Worm (Caenorhabditis elegans): ENCODE measurements around the gene srsx-35.

srsx-35 gene

ce11 chrV:20710642-20711041 lies 29.4 kb downstream of the srsx-35 start:
- TF ChIP-seq ztf-4 (tag; optimal IDR thresholded peaks at IDR 0.05) (no peak), lin-13 (GFP tag; optimal IDR thresholded peaks at IDR 0.05) (no peak), F13H6.1 (tag; optimal IDR thresholded peaks at IDR 0.05) (no peak), nhr-21 (tag; optimal IDR thresholded peaks at IDR 0.05) (no peak), C34F6.9 (tag; optimal IDR thresholded peaks at IDR 0.05) (peak; percentile 14), lsy-2 (tag; optimal IDR thresholded peaks at IDR 0.05) (peak in 1 of 2 experiments; percentile 32), nhr-237 (tag; optimal IDR thresholded peaks at IDR 0.05) (no peak), unc-55 (GFP tag; optimal IDR thresholded peaks at IDR 0.05) (peak; percentile 47), mdl-1 (tag; optimal IDR thresholded peaks at IDR 0.05) (peak in 1 of 2 experiments; percentile 56), nhr-129 (tag; optimal IDR thresholded peaks at IDR 0.05) (peak; percentile 4)

DNA sequence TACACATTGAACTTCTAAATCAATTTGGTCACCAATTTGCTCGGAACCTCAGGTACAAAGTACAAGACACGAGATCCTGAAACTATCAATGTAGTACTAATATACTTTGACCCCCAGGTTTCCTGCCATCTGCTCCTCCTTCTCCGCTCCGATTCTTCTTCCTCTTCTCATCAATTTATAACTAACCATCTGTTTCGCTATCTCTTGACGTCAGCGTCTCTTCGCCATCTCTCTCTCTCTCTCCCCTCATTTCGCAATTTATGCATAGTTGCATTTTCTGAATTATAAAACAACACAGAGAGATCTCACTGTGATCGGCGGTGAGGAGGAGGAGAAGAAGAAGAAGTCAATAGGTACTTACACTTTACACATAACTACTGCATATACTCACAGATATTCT lies 30.5 kb downstream of the srsx-35 start:
- TF ChIP-seq snpc-4 (tag; optimal IDR thresholded peaks at IDR 0.05), result no peak
- TF ChIP-seq fos-1 (tag; optimal IDR thresholded peaks at IDR 0.05), result no peak
- no peak for TF ChIP-seq skn-1 (tag; optimal IDR thresholded peaks at IDR 0.05)
- TF ChIP-seq Y55F3AM.14 (GFP tag; optimal IDR thresholded peaks at IDR 0.05), result no peak
- TF ChIP-seq sma-3 (GFP tag; optimal IDR thresholded peaks at IDR 0.05), result no peak
- TF ChIP-seq F13H6.1 (tag; optimal IDR thresholded peaks at IDR 0.05), result peak; percentile 6
- TF ChIP-seq zag-1 (tag; optimal IDR thresholded peaks at IDR 0.05), result no peak
- TF ChIP-seq ztf-11 (tag; optimal IDR thresholded peaks at IDR 0.05), result no peak
- peak; percentile 86 for TF ChIP-seq nhr-129 (tag; optimal IDR thresholded peaks at IDR 0.05)
- TF ChIP-seq R02D3.7 (tag; optimal IDR thresholded peaks at IDR 0.05), result no peak
- TF ChIP-seq ceh-82 (tag; optimal IDR thresholded peaks at IDR 0.05), result no peak
- peak; percentile 14 for TF ChIP-seq ama-1 (optimal IDR thresholded peaks at IDR 0.05)
- peak in 1 of 2 experiments; percentile 41 for TF ChIP-seq lsy-2 (tag; optimal IDR thresholded peaks at IDR 0.05)
- TF ChIP-seq aly-2 (tag; optimal IDR thresholded peaks at IDR 0.05), result no peak
- no peak for TF ChIP-seq lin-39 (tag; optimal IDR thresholded peaks at IDR 0.05)
- peak; percentile 36 for TF ChIP-seq nhr-6 (tag; optimal IDR thresholded peaks at IDR 0.05)
- no peak for TF ChIP-seq mdl-1 (tag; optimal IDR thresholded peaks at IDR 0.05)
- peak; percentile 59 for TF ChIP-seq C34F6.9 (tag; optimal IDR thresholded peaks at IDR 0.05)
- no peak for TF ChIP-seq egl-27 (tag; optimal IDR thresholded peaks at IDR 0.05)
- no peak for TF ChIP-seq alr-1 (tag; optimal IDR thresholded peaks at IDR 0.05)
- TF ChIP-seq sem-4 (tag; optimal IDR thresholded peaks at IDR 0.05), result peak; percentile 22
- TF ChIP-seq nhr-11 (tag; optimal IDR thresholded peaks at IDR 0.05), result no peak
- TF ChIP-seq lin-13 (GFP tag; optimal IDR thresholded peaks at IDR 0.05), result peak; percentile 20
- TF ChIP-seq lin-11 (tag; optimal IDR thresholded peaks at IDR 0.05), result no peak
- no peak for TF ChIP-seq nhr-21 (tag; optimal IDR thresholded peaks at IDR 0.05)
- no peak for TF ChIP-seq nhr-10 (tag; optimal IDR thresholded peaks at IDR 0.05)
- peak; percentile 73 for TF ChIP-seq sma-9 (GFP tag; optimal IDR thresholded peaks at IDR 0.05)
- TF ChIP-seq sma-9 (tag; optimal IDR thresholded peaks at IDR 0.05), result no peak
- TF ChIP-seq mab-5 (tag; optimal IDR thresholded peaks at IDR 0.05), result peak; percentile 50
- no peak for TF ChIP-seq elt-3 (tag; optimal IDR thresholded peaks at IDR 0.05)
- peak; percentile 80 for TF ChIP-seq unc-55 (GFP tag; optimal IDR thresholded peaks at IDR 0.05)
- no peak for TF ChIP-seq ZK546.5 (tag; optimal IDR thresholded peaks at IDR 0.05)
- TF ChIP-seq dmd-4 (tag; optimal IDR thresholded peaks at IDR 0.05), result no peak

ce11 chrV:20712318-20712993 lies 31.2 kb downstream of the srsx-35 start:
- TF ChIP-seq ama-1 (optimal IDR thresholded peaks at IDR 0.05) (no peak), sma-9 (GFP tag; optimal IDR thresholded peaks at IDR 0.05) (peak; percentile 87), sma-9 (tag; optimal IDR thresholded peaks at IDR 0.05) (no peak), R02D3.7 (tag; optimal IDR thresholded peaks at IDR 0.05) (no peak), nhr-6 (tag; optimal IDR thresholded peaks at IDR 0.05) (no peak), unc-39 (tag; optimal IDR thresholded peaks at IDR 0.05) (no peak), fos-1 (tag; optimal IDR thresholded peaks at IDR 0.05) (peak; percentile 57), snpc-4 (tag; optimal IDR thresholded peaks at IDR 0.05) (no peak), nhr-10 (tag; optimal IDR thresholded peaks at IDR 0.05) (no peak), C34F6.9 (tag; optimal IDR thresholded peaks at IDR 0.05) (no peak), Y55F3AM.14 (GFP tag; optimal IDR thresholded peaks at IDR 0.05) (no peak), elt-1 (tag; optimal IDR thresholded peaks at IDR 0.05) (no peak), nhr-11 (tag; optimal IDR thresholded peaks at IDR 0.05) (no peak), ZK546.5 (tag; optimal IDR thresholded peaks at IDR 0.05) (no peak), mab-5 (tag; optimal IDR thresholded peaks at IDR 0.05) (no peak), nhr-23 (tag; optimal IDR thresholded peaks at IDR 0.05) (no peak), unc-62 (GFP tag; optimal IDR thresholded peaks at IDR 0.05) (no peak), gmeb-1 (tag; optimal IDR thresholded peaks at IDR 0.05) (peak; percentile 70), peb-1 (tag; optimal IDR thresholded peaks at IDR 0.05) (no peak), ztf-1 (GFP tag; conservative IDR thresholded peaks at IDR 0.05) (no peak), crh-2 (tag; optimal IDR thresholded peaks at IDR 0.05) (peak; percentile 55), nhr-25 (tag; optimal IDR thresholded peaks at IDR 0.05) (no peak), nhr-129 (tag; optimal IDR thresholded peaks at IDR 0.05) (peak; percentile 35), nhr-237 (tag; optimal IDR thresholded peaks at IDR 0.05) (no peak), nhr-12 (tag; optimal IDR thresholded peaks at IDR 0.05) (no peak), sem-4 (tag; optimal IDR thresholded peaks at IDR 0.05) (peak; percentile 6), F13H6.1 (tag; optimal IDR thresholded peaks at IDR 0.05) (peak; percentile 81), mdl-1 (tag; optimal IDR thresholded peaks at IDR 0.05) (peak; percentile 48 to 77), lin-13 (GFP tag; optimal IDR thresholded peaks at IDR 0.05) (no peak), lsy-2 (tag; optimal IDR thresholded peaks at IDR 0.05) (no peak), mbf-1 (tag; optimal IDR thresholded peaks at IDR 0.05) (no peak), sma-3 (GFP tag; optimal IDR thresholded peaks at IDR 0.05) (peak; percentile 63), dmd-4 (tag; optimal IDR thresholded peaks at IDR 0.05) (no peak), skn-1 (tag; optimal IDR thresholded peaks at IDR 0.05) (no peak)

All from whole organism, L2 larva.